Worm (Caenorhabditis elegans): ENCODE results near the gene ndua-5.

DNA sequence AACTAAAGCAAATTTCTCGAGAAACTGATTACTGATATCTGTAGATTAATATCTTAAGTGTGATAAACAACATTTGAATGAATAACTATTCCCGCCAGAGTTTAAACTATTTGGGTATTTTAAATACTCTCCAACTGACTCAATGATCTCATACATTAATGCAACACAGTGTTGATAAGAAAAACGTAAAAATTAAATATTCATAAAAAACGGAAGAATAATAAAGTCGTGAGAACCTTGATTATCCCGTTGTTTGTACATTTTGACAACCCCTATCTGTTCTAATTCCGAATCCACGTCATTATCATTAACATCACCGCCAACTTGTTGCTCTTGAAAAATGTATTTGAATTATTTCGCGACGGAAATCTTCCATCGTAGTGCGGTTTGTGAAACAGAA, 4.9 kb upstream of the ndua-5 start, which contains the start of gene elo-7:
- TF ChIP-seq snpc-4 (tag; optimal IDR thresholded peaks at IDR 0.05), result no peak
- no peak for TF ChIP-seq ama-1 (optimal IDR thresholded peaks at IDR 0.05)
